Fruit fly (Drosophila melanogaster): Measurements from ENCODE around the gene dia.
A peak's percentile ranks its signal among the peaks of the same experiment; 100 is the strongest.

The dia gene

DNA sequence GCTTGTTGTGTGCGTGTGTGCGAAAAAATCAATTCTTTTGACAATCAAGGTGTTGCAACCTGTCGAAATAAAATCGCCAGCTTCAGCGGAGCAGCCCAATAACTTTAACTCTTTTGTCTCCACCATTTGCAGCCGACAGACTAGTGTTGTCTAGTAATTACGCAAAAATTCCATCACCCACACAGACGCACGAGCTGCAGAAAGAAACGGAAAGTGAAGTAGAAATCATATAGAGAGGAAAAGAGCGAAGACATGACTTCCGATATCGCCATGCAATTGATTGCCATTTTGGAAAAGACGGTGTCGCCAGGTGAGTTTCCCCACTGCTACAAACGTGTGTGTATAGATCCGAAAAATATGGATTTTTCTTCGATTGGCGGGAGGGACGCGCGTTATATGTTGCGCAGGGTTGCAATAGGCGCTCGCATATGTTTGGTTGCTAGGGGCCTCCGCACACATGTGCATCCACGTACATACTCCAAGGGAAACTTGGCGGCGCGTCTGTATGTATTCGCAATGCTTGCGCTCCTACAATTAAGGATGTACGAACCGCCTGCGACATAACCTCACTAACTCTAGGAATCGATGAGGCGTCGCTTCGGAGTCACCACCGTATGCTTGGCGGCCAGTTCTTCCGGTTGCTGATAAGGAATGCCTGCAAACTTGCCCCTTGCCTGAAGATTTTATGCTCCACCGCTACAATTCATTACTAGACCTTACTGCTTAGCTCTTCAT, 22.7 kb upstream of the dia start:
- peak; percentile 4 for TF ChIP-seq cic (GFP tag; optimal IDR thresholded peaks at IDR 0.05)
- TF ChIP-seq tj (GFP tag; optimal IDR thresholded peaks at IDR 0.05): no peak
- TF ChIP-seq CG1620 (GFP tag; optimal IDR thresholded peaks at IDR 0.05): no peak
- peak; percentile 41 for TF ChIP-seq Mnt (GFP tag; optimal IDR thresholded peaks at IDR 0.05)
- peak; percentile 23 for TF ChIP-seq CG14711 (tag; optimal IDR thresholded peaks at IDR 0.05)

DNA sequence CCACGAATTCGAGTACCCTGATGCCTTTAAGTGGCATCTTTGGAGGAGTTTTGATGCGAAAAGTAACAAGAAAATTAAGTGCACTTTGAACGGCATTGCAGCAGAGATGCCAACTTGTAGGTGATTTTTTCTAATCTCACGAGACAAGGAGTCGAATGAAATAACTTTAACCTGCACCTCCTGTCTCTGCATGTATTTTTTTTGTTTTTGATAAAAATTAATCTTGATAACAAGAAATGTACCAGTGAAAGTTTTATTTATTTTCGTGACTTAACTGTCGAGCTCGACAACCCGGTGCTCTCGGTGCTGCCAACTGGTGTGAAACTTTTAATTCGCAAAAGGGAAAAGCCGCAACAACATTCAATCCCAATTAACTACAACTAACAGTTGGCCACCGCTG, 5.8 kb upstream of the dia start, which contains the start of the genes Amacr and Ns4:
Gene Amacr (minus strand): TSS at position 182 of the 400 bp plus-strand sequence.
Gene Ns4 (plus strand): TSS at position 317 of the 400 bp plus-strand sequence.
- TF ChIP-seq CG7101 (tag; optimal IDR thresholded peaks at IDR 0.05) (peak; percentile 66), bab1 (GFP tag; optimal IDR thresholded peaks at IDR 0.05) (peak; percentile 78), toe (GFP tag; optimal IDR thresholded peaks at IDR 0.05) (peak; percentile 90), CG11617 (GFP tag; optimal IDR thresholded peaks at IDR 0.05) (peak; percentile 74), CG14711 (tag; optimal IDR thresholded peaks at IDR 0.05) (peak; percentile 95), cic (GFP tag; optimal IDR thresholded peaks at IDR 0.05) (peak; percentile 23), CG12768 (GFP tag; optimal IDR thresholded peaks at IDR 0.05) (peak; percentile 82), cnc (optimal IDR thresholded peaks at IDR 0.05) (no peak), CG33017 (tag; optimal IDR thresholded peaks at IDR 0.05) (peak; percentile 49), Mnt (GFP tag; optimal IDR thresholded peaks at IDR 0.05) (peak; percentile 48), pad (GFP tag; optimal IDR thresholded peaks at IDR 0.05) (peak; percentile 26), kay (GFP tag; ENCODE audit: borderline replicate concordance) (no peak), CG1620 (GFP tag; optimal IDR thresholded peaks at IDR 0.05) (peak; percentile 61), Crg-1 (GFP tag; optimal IDR thresholded peaks at IDR 0.05) (peak; percentile 48), ovo (GFP tag; optimal IDR thresholded peaks at IDR 0.05) (no peak), CG5204 (GFP tag; optimal IDR thresholded peaks at IDR 0.05) (peak; percentile 64), Hr96 (GFP tag; optimal IDR thresholded peaks at IDR 0.05) (peak; percentile 84), tj (GFP tag; optimal IDR thresholded peaks at IDR 0.05) (peak; percentile 47), Clk (GFP tag; optimal IDR thresholded peaks at IDR 0.05) (no peak), CG7045 (GFP tag; optimal IDR thresholded peaks at IDR 0.05) (peak; percentile 48)

DNA sequence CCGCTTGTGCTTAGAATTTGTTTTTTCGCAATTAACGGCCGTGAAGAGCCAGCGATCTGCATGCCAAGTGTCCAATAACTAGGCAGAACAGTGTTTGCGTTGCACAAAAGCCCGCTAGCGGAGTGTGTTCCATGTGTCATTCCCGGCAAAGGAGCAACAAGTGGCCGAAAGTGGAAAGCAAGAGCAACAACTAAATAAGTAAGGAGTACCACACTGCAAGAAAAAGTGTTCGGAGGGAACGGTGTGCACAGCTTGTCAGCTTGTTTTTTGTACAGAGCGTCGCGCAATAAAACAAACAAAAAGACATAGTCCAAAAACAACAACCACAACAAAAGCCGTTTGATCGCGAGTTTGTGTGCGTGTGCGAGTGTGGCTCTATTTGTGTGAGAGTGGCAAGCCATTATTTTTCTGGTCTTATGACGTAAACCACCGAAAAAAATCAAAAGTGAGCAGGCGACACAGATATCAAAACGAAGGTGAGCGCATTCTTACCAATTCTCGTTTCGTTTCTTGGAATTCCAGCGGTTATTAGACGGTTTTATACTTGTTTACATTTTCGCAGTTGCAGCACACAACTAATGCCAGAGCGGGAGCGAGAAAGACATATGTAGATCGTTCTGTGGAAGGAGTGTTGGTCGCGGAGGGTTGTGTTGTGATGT, 373 bp downstream of the dia start:
- TF ChIP-seq Hr96 (GFP tag; optimal IDR thresholded peaks at IDR 0.05) (no peak), CG33017 (tag; optimal IDR thresholded peaks at IDR 0.05) (peak; percentile 1), CG7101 (tag; optimal IDR thresholded peaks at IDR 0.05) (no peak), kay (GFP tag; ENCODE audit: borderline replicate concordance) (no peak), tj (GFP tag; optimal IDR thresholded peaks at IDR 0.05) (no peak), CG11617 (GFP tag; optimal IDR thresholded peaks at IDR 0.05) (peak; percentile 12), CG5204 (GFP tag; optimal IDR thresholded peaks at IDR 0.05) (no peak), toe (GFP tag; optimal IDR thresholded peaks at IDR 0.05) (no peak), Mnt (GFP tag; optimal IDR thresholded peaks at IDR 0.05) (peak; percentile 5), CG1620 (GFP tag; optimal IDR thresholded peaks at IDR 0.05) (no peak), pad (GFP tag; optimal IDR thresholded peaks at IDR 0.05) (peak; percentile 32)

DNA sequence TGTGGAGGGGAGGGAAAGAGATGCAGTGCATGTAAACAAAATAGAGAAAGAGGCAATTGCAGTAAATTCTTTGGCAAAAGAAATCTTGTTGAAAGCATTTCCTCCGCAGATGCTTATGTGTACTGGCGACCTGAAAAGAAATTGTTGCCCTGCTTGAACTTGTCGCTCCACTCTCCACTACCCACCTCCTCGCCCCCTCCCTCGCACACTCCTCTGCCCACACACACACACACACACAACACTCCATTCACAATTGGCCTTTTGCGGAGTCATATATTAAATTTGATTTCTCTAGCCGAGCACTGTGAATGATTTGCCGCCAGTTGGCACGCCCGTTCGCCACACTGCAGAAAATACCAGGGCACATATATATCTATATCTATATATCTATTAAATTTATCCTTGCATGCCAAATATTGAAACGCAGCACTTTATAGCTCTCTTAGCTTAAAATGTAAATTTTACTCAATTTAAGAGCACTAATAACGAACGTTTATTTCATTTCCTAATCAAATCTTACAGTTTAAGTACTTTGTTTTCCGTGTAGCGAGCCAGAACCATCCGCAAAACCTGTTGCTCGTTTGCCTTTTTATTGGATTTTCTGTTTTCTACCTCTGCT, 1.0 kb downstream of the dia start:
- no peak for TF ChIP-seq CG1620 (GFP tag; optimal IDR thresholded peaks at IDR 0.05)
- no peak for TF ChIP-seq Crg-1 (GFP tag; optimal IDR thresholded peaks at IDR 0.05)
- peak; percentile 1 for TF ChIP-seq CG5204 (GFP tag; optimal IDR thresholded peaks at IDR 0.05)
- no peak for TF ChIP-seq Mnt (GFP tag; optimal IDR thresholded peaks at IDR 0.05)
- no peak for TF ChIP-seq kay (GFP tag; ENCODE audit: borderline replicate concordance)
- no peak for TF ChIP-seq CG11617 (GFP tag; optimal IDR thresholded peaks at IDR 0.05)
- peak; percentile 19 for TF ChIP-seq CG7045 (GFP tag; optimal IDR thresholded peaks at IDR 0.05)
- TF ChIP-seq CG7101 (tag; optimal IDR thresholded peaks at IDR 0.05): no peak
- peak in 1 of 2 experiments; percentile 53 for TF ChIP-seq cnc (optimal IDR thresholded peaks at IDR 0.05)
- no peak for TF ChIP-seq pad (GFP tag; optimal IDR thresholded peaks at IDR 0.05)
- no peak for TF ChIP-seq Hr96 (GFP tag; optimal IDR thresholded peaks at IDR 0.05)
- TF ChIP-seq cic (GFP tag; optimal IDR thresholded peaks at IDR 0.05): no peak
- peak; percentile 6 for TF ChIP-seq bab1 (GFP tag; optimal IDR thresholded peaks at IDR 0.05)
- TF ChIP-seq Clk (GFP tag; optimal IDR thresholded peaks at IDR 0.05): no peak
- no peak for TF ChIP-seq tj (GFP tag; optimal IDR thresholded peaks at IDR 0.05)
- TF ChIP-seq CG33017 (tag; optimal IDR thresholded peaks at IDR 0.05): no peak
- TF ChIP-seq CG12768 (GFP tag; optimal IDR thresholded peaks at IDR 0.05): no peak
- no peak for TF ChIP-seq ovo (GFP tag; optimal IDR thresholded peaks at IDR 0.05)
- TF ChIP-seq toe (GFP tag; optimal IDR thresholded peaks at IDR 0.05): no peak
- TF ChIP-seq CG14711 (tag; optimal IDR thresholded peaks at IDR 0.05): peak; percentile 48

DNA sequence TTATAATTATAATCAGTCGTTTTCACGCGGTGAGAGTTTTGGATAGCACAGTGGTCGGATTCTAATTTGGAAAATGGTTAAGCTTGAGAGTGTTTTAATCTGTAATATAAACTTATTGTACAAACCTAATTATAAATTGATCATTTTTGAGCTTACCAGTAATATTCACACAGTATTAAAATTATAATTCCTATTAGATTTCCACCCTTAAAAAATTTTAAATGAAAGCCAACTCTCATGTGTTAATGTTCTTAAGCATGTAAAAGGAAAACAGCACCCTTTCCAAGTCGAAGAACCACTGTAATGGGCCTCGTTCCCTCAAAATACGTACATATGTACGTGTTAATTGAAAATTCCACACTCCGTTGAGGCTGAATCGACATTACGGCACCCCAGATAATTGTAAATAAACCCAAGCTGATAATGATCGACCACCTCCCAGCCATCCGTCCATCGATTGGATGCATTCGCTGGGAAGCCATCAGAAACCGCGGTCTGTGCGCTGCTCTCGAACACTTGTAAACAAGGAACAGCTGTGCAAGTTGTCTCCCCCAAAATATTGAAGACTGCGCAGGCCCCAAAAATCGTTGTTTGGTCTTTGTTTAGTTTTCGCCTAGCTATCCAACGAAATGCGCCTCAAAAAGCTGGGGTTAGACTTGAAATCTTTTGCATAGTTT, 2.0 kb downstream of the dia start:
- TF ChIP-seq Clk (GFP tag; optimal IDR thresholded peaks at IDR 0.05) (no peak), ovo (GFP tag; optimal IDR thresholded peaks at IDR 0.05) (no peak), kay (GFP tag; ENCODE audit: borderline replicate concordance) (no peak), CG12768 (GFP tag; optimal IDR thresholded peaks at IDR 0.05) (peak; percentile 54), toe (GFP tag; optimal IDR thresholded peaks at IDR 0.05) (peak; percentile 13), Hr96 (GFP tag; optimal IDR thresholded peaks at IDR 0.05) (no peak), cic (GFP tag; optimal IDR thresholded peaks at IDR 0.05) (no peak), CG7101 (tag; optimal IDR thresholded peaks at IDR 0.05) (peak; percentile 76), CG5204 (GFP tag; optimal IDR thresholded peaks at IDR 0.05) (peak; percentile 16), CG7045 (GFP tag; optimal IDR thresholded peaks at IDR 0.05) (peak; percentile 31), pad (GFP tag; optimal IDR thresholded peaks at IDR 0.05) (no peak), CG14711 (tag; optimal IDR thresholded peaks at IDR 0.05) (peak; percentile 53), cnc (optimal IDR thresholded peaks at IDR 0.05) (no peak), tj (GFP tag; optimal IDR thresholded peaks at IDR 0.05) (no peak), CG33017 (tag; optimal IDR thresholded peaks at IDR 0.05) (peak; percentile 67), CG1620 (GFP tag; optimal IDR thresholded peaks at IDR 0.05) (no peak), bab1 (GFP tag; optimal IDR thresholded peaks at IDR 0.05) (peak; percentile 56), Mnt (GFP tag; optimal IDR thresholded peaks at IDR 0.05) (no peak), Crg-1 (GFP tag; optimal IDR thresholded peaks at IDR 0.05) (no peak), CG11617 (GFP tag; optimal IDR thresholded peaks at IDR 0.05) (peak; percentile 47)
